Worm (Caenorhabditis elegans): ENCODE results near the gene T28D9.1.

The T28D9.1 gene

DNA sequence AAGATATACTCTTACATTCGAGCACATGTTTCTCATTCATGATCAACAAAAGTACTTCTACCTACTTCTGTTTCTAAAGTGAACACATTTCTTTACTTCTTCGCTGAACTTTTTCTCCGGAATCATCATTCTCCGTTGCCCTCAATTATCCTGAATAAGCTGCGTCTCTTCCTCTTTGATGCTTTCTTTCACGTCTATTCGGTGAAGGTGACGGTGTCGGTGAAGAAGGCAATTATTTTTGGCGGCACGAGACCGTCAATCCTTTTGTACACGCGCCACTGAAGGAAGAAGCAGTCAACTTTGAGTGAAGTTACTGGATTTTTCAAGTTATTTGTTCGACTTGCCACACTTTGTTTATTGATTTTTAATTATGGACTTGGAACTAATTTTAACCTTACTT lies 39.3 kb downstream of the T28D9.1 start, which contains the start of gene abch-1:
abch-1 (minus strand) TSS at position 101 of the 400 bp plus-strand sequence.
- no peak for TF ChIP-seq B0310.2 (tag; optimal IDR thresholded peaks at IDR 0.05)
- no peak for TF ChIP-seq ceh-36 (tag; optimal IDR thresholded peaks at IDR 0.05)
- TF ChIP-seq scrt-1 (GFP tag; IDR thresholded peaks at IDR 0.05) = no peak
- no peak for TF ChIP-seq F13C5.2 (tag; optimal IDR thresholded peaks at IDR 0.05)
- no peak for TF ChIP-seq ets-7 (tag; optimal IDR thresholded peaks at IDR 0.05)
- no peak for TF ChIP-seq tra-4 (tag; optimal IDR thresholded peaks at IDR 0.05)
- no peak for TF ChIP-seq pes-1 (GFP tag; IDR thresholded peaks at IDR 0.05)
- TF ChIP-seq ceh-13 (GFP tag; optimal IDR thresholded peaks at IDR 0.05) = no peak
- no peak for TF ChIP-seq tbx-37 (GFP tag; conservative IDR thresholded peaks at IDR 0.05)
- TF ChIP-seq tbx-11 (GFP tag; IDR thresholded peaks at IDR 0.05) = no peak
- no peak for TF ChIP-seq aly-1 (tag; optimal IDR thresholded peaks at IDR 0.05)
- TF ChIP-seq hmg-4 (GFP tag; optimal IDR thresholded peaks at IDR 0.05) = no peak
- no peak for TF ChIP-seq hnd-1 (tag; optimal IDR thresholded peaks at IDR 0.05)
- no peak for TF ChIP-seq flt-1 (GFP tag; IDR thresholded peaks at IDR 0.05)
- TF ChIP-seq hmbx-1 (tag; optimal IDR thresholded peaks at IDR 0.05) = no peak

DNA sequence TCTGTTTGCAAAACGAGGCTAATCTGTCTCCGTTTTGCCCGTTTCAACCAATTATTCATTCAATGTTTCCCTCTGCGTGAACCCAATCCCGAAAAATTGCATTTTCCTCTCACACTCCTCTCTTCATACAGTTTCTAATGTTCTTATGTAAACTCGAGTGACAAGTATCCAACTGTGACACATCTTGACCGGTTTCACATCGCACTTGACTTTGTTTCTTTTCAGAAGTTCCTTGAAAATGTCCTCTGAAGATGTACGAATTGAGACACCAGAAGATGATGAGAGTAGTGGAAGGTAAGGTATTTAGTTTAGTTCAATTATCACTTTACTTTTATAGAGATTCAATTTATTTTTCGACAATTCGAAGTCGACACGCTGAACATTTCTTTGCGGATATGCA lies 39.7 kb downstream of the T28D9.1 start, which contains the start of gene abcx-1:
abcx-1 (plus strand) TSS at position 224 of the 400 bp plus-strand sequence.
- no peak for TF ChIP-seq tbx-37 (GFP tag; conservative IDR thresholded peaks at IDR 0.05)
- no peak for TF ChIP-seq hmbx-1 (tag; optimal IDR thresholded peaks at IDR 0.05)

DNA sequence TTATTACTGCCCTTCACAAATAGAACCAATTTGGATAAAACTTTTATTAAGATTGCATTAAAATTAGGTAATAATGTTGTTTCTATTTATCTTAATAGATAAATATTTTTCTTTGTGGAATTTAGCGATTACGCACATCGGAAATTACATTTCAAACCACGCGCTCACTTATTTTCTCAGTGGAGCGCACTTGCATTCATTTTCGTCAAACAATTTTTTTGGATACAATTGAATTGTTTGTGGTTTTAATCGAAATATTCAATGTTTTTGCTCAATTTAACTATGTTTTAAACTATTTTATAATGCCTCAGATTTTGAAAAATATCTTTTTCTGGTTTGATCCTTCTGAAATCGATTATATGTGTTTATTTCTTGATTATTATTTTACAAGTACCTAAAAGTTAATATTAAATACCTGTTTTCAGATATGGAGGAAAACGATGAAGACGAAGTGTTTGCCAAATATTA lies 43.8 kb downstream of the T28D9.1 start, which contains the start of gene utp-20:
utp-20 (plus strand) TSS at position 418 of the 468 bp plus-strand sequence.
- TF ChIP-seq hmbx-1 (tag; optimal IDR thresholded peaks at IDR 0.05) (no peak), F13C5.2 (tag; optimal IDR thresholded peaks at IDR 0.05) (peak; percentile 5), hnd-1 (tag; optimal IDR thresholded peaks at IDR 0.05) (no peak), ama-1 (optimal IDR thresholded peaks at IDR 0.05) (no peak), tbx-37 (GFP tag; conservative IDR thresholded peaks at IDR 0.05) (no peak)

Measured in whole organism, early embryonic.